Fruit fly (Drosophila melanogaster) whole organism, embryonic: ENCODE measurements around the gene Agpat3.

Experiments used
- ATbp ChIP-seq: fragments of 200-800 bp; sonication (Bioruptor generic); optimal IDR thresholded peaks from 2 replicates; lab custom pipeline; 2017; ENCODE audit warnings: missing biosample characterization, mild to moderate bottlenecking, missing genetic modification characterization, missing genetic modification reagents
- Abd-B ChIP-seq: fragments of 200-800 bp; sonication (Bioruptor generic); optimal IDR thresholded peaks from 2 replicates; lab custom pipeline; 2018; ENCODE audit warnings: missing biosample characterization, mild to moderate bottlenecking, missing genetic modification characterization, moderate library complexity
- Atf-2 ChIP-seq: fragments of 200-800 bp; sonication (Bioruptor generic); optimal IDR thresholded peaks from 2 replicates; lab custom pipeline; 2016; ENCODE audit warnings: missing biosample characterization, missing genetic modification characterization
- Bgb ChIP-seq: fragments of 200-800 bp; sonication (Bioruptor generic); IDR thresholded peaks from 2 replicates; pipeline ENCODE4 v1.3.6; 2022; ENCODE audit warnings: missing biosample characterization, missing genetic modification characterization; ENCODE audit not compliant: partially characterized antibody
- CG10274 ChIP-seq: fragments of 200-800 bp; sonication (Bioruptor generic); optimal IDR thresholded peaks from 3 replicates; lab custom pipeline; 2017; ENCODE audit warnings: missing biosample characterization, mild to moderate bottlenecking, missing genetic modification characterization
- CG11723 ChIP-seq: fragments of 200-800 bp; sonication (Bioruptor generic); optimal IDR thresholded peaks from 2 replicates; lab custom pipeline; 2017; ENCODE audit warnings: missing biosample characterization, mild to moderate bottlenecking, missing genetic modification characterization
- CG12104 ChIP-seq: fragments of 200-800 bp; sonication (Bioruptor generic); optimal IDR thresholded peaks from 3 replicates; lab custom pipeline; 2016; ENCODE audit warnings: missing biosample characterization, missing genetic modification characterization
- CG12391 ChIP-seq: fragments of 200-800 bp; sonication (Bioruptor generic); optimal IDR thresholded peaks from 3 replicates; lab custom pipeline; 2018; ENCODE audit warnings: missing biosample characterization, mild to moderate bottlenecking, missing genetic modification characterization, moderate library complexity
- CG13123 ChIP-seq: fragments of 200-800 bp; sonication (Bioruptor generic); optimal IDR thresholded peaks from 2 replicates; lab custom pipeline; 2016; ENCODE audit warnings: missing biosample characterization, missing genetic modification characterization
- CG13894 ChIP-seq: fragments of 200-800 bp; sonication (Bioruptor generic); optimal IDR thresholded peaks from 3 replicates; lab custom pipeline; 2018; ENCODE audit warnings: missing biosample characterization, mild to moderate bottlenecking, missing genetic modification characterization, moderate library complexity
- CG1529 ChIP-seq: fragments of 200-800 bp; sonication (Bioruptor generic); optimal IDR thresholded peaks from 3 replicates; lab custom pipeline; 2018; ENCODE audit warnings: missing biosample characterization, missing genetic modification characterization
- CG17612 ChIP-seq: fragments of 200-800 bp; sonication (Bioruptor generic); IDR thresholded peaks from 2 replicates; pipeline ENCODE4 v1.3.6; 2022; ENCODE audit warnings: missing biosample characterization, missing genetic modification characterization
- CG17802 ChIP-seq: fragments of 200-800 bp; sonication (Bioruptor generic); optimal IDR thresholded peaks from 2 replicates; lab custom pipeline; 2018; ENCODE audit warnings: missing biosample characterization, mild to moderate bottlenecking, missing genetic modification characterization, moderate library complexity
- CG17912 ChIP-seq: fragments of 200-800 bp; sonication (Bioruptor generic); optimal IDR thresholded peaks from 2 replicates; lab custom pipeline; 2018; ENCODE audit warnings: missing biosample characterization, mild to moderate bottlenecking, missing genetic modification characterization
- CG2116 ChIP-seq: fragments of 200-800 bp; sonication (Bioruptor generic); optimal IDR thresholded peaks from 3 replicates; lab custom pipeline; 2018; ENCODE audit warnings: missing biosample characterization, mild to moderate bottlenecking, missing genetic modification characterization
- CG3838 ChIP-seq: fragments of 200-800 bp; sonication (Bioruptor generic); optimal IDR thresholded peaks from 3 replicates; lab custom pipeline; 2016; ENCODE audit warnings: missing biosample characterization, missing genetic modification characterization
- CG5245 ChIP-seq: fragments of 200-800 bp; sonication (Bioruptor generic); optimal IDR thresholded peaks from 3 replicates; lab custom pipeline; 2016; ENCODE audit warnings: missing biosample characterization, missing genetic modification characterization
- CG6175 ChIP-seq: fragments of 200-800 bp; sonication (Bioruptor generic); IDR thresholded peaks from 3 replicates; pipeline ENCODE4 v1.3.6; 2022; ENCODE audit warnings: missing biosample characterization, missing genetic modification characterization
- CG7963 ChIP-seq: fragments of 200-800 bp; sonication (Bioruptor generic); IDR thresholded peaks from 3 replicates; pipeline ENCODE4 v1.3.6; 2022; ENCODE audit warnings: missing biosample characterization, missing genetic modification characterization; ENCODE audit not compliant: partially characterized antibody
- D19A ChIP-seq: fragments of 200-800 bp; optimal IDR thresholded peaks from 3 replicates; lab custom pipeline; 2019; ENCODE audit warnings: missing biosample characterization, mild to moderate bottlenecking, missing genetic modification characterization, moderate library complexity
- HLH4C ChIP-seq: fragments of 200-800 bp; sonication (Bioruptor generic); IDR thresholded peaks from 3 replicates; pipeline ENCODE4 v1.3.6; 2022; ENCODE audit warnings: missing biosample characterization, missing genetic modification characterization; ENCODE audit not compliant: partially characterized antibody
- HLHmδ ChIP-seq: fragments of 200-800 bp; sonication (Bioruptor generic); optimal IDR thresholded peaks from 2 replicates; lab custom pipeline; 2018; ENCODE audit warnings: missing biosample characterization, mild to moderate bottlenecking, missing genetic modification characterization, moderate library complexity
- Hand ChIP-seq: fragments of 200-800 bp; sonication (Bioruptor generic); optimal IDR thresholded peaks from 2 replicates; lab custom pipeline; 2017; ENCODE audit warnings: mild to moderate bottlenecking, missing biosample characterization, missing genetic modification reagents, missing genetic modification characterization
- Jarid2 ChIP-seq: fragments of 200-800 bp; sonication (Bioruptor generic); optimal IDR thresholded peaks from 3 replicates; lab custom pipeline; 2017; ENCODE audit warnings: mild to moderate bottlenecking, missing biosample characterization, missing genetic modification reagents, missing genetic modification characterization
- Med ChIP-seq: fragments of 200-800 bp; sonication (Bioruptor generic); peaks from one replicate; lab custom pipeline; 2016; ENCODE audit warnings: missing biosample characterization, missing genetic modification characterization, mild to moderate bottlenecking, inconsistent platforms, moderate library complexity
- Optix ChIP-seq: fragments of 200-800 bp; sonication (Bioruptor generic); IDR thresholded peaks from 3 replicates; pipeline ENCODE4 v1.3.6; 2022; ENCODE audit warnings: missing biosample characterization, missing genetic modification characterization
- Side ChIP-seq: fragments of 200-800 bp; sonication (Bioruptor generic); optimal IDR thresholded peaks from 2 replicates; lab custom pipeline; 2016; ENCODE audit warnings: missing biosample characterization, missing genetic modification characterization
- Trl ChIP-seq, 3 experiments: fragments of >200 bp in 2 of 3; fragments of 200-800 bp in 1 of 3; sonication (Bioruptor generic) in 1 of 3; optimal IDR thresholded peaks; 2 replicates in 1 of 3; 3 replicates in 2 of 3; lab custom pipeline; 2016 to 2017; ENCODE audit warnings: missing biosample characterization in 1 of 3, missing genetic modification characterization in 1 of 3
- aop ChIP-seq: fragments of 200-800 bp; sonication (Bioruptor generic); IDR thresholded peaks from 2 replicates; pipeline ENCODE4 v1.3.6; 2022; ENCODE audit warnings: missing biosample characterization, missing genetic modification characterization
- cad ChIP-seq: fragments of >200 bp; optimal IDR thresholded peaks from 2 replicates; lab custom pipeline; 2017; ENCODE audit warnings: missing biosample characterization, missing genetic modification characterization
- cas ChIP-seq: fragments of 200-800 bp; sonication (Bioruptor generic); IDR thresholded peaks from 2 replicates; pipeline ENCODE4 v1.3.6; 2022; ENCODE audit warnings: missing biosample characterization, missing genetic modification characterization
- corto ChIP-seq: fragments of 200-800 bp; sonication (Bioruptor generic); optimal IDR thresholded peaks from 2 replicates; lab custom pipeline; 2016; ENCODE audit warnings: missing biosample characterization, mild to moderate bottlenecking, missing genetic modification characterization, moderate library complexity
- crol ChIP-seq: fragments of 200-800 bp; sonication (Bioruptor generic); IDR thresholded peaks from 2 replicates; pipeline ENCODE4 v1.3.6; 2022; ENCODE audit warnings: missing biosample characterization, missing genetic modification characterization
- dan ChIP-seq: fragments of 200-800 bp; sonication (Bioruptor generic); IDR thresholded peaks from 2 replicates; pipeline ENCODE4 v1.3.6; 2022; ENCODE audit warnings: missing biosample characterization, missing genetic modification characterization
- dpn ChIP-seq, 2 experiments: fragments of 200-800 bp; sonication (Bioruptor generic); optimal IDR thresholded peaks; 3 replicates each; lab custom pipeline; 2016; ENCODE audit warnings: missing biosample characterization in 2 of 2, missing genetic modification characterization in 2 of 2
- exex ChIP-seq: fragments of 200-800 bp; sonication (Bioruptor generic); optimal IDR thresholded peaks from 4 replicates; lab custom pipeline; 2018; ENCODE audit warnings: missing biosample characterization, mild to moderate bottlenecking, missing genetic modification characterization, moderate library complexity
- gem ChIP-seq: fragments of 200-800 bp; sonication (Bioruptor generic); optimal IDR thresholded peaks from 2 replicates; lab custom pipeline; 2019; ENCODE audit warnings: missing biosample characterization, mild to moderate bottlenecking, missing genetic modification characterization, moderate library complexity
- grau ChIP-seq: fragments of 200-800 bp; optimal IDR thresholded peaks from 3 replicates; lab custom pipeline; 2019; ENCODE audit warnings: missing biosample characterization, mild to moderate bottlenecking, missing genetic modification characterization, moderate library complexity
- hbn ChIP-seq: fragments of 200-800 bp; sonication (Bioruptor generic); IDR thresholded peaks from 2 replicates; pipeline ENCODE4 v1.3.6; 2022; ENCODE audit warnings: missing biosample characterization, missing genetic modification characterization; ENCODE audit not compliant: partially characterized antibody
- insv ChIP-seq, 2 experiments: fragments of 200-800 bp; sonication (Bioruptor generic); optimal IDR thresholded peaks; 3 replicates each; lab custom pipeline; 2016 to 2018; ENCODE audit warnings: missing biosample characterization in 2 of 2, missing genetic modification characterization in 2 of 2
- kah ChIP-seq: fragments of 200-800 bp; sonication (Bioruptor generic); optimal IDR thresholded peaks from 2 replicates; lab custom pipeline; 2018; ENCODE audit warnings: missing biosample characterization, mild to moderate bottlenecking, missing genetic modification characterization
- maf-S ChIP-seq: fragments of 200-800 bp; sonication (Bioruptor generic); optimal IDR thresholded peaks from 2 replicates; lab custom pipeline; 2016; ENCODE audit warnings: missing biosample characterization, missing genetic modification characterization
- onecut ChIP-seq: fragments of 200-800 bp; sonication (Bioruptor generic); IDR thresholded peaks from 2 replicates; pipeline ENCODE4 v1.3.6; 2022; ENCODE audit warnings: missing biosample characterization, missing genetic modification characterization
- org-1 ChIP-seq: fragments of 200-800 bp; sonication (Bioruptor generic); optimal IDR thresholded peaks from 2 replicates; lab custom pipeline; 2017; ENCODE audit warnings: missing biosample characterization, missing genetic modification characterization
- run ChIP-seq: fragments of 200-800 bp; sonication (Bioruptor generic); optimal IDR thresholded peaks from 3 replicates; lab custom pipeline; 2018; ENCODE audit warnings: missing biosample characterization, mild to moderate bottlenecking, missing genetic modification characterization
- slbo ChIP-seq: fragments of 200-800 bp; sonication (Bioruptor generic); IDR thresholded peaks from 2 replicates; pipeline ENCODE4 v1.3.6; 2022; ENCODE audit warnings: missing biosample characterization, missing genetic modification characterization
- tap ChIP-seq: fragments of 200-800 bp; optimal IDR thresholded peaks from 3 replicates; lab custom pipeline; 2019; ENCODE audit warnings: missing biosample characterization, mild to moderate bottlenecking, missing genetic modification characterization, moderate library complexity
- tx ChIP-seq: fragments of 200-800 bp; sonication (Bioruptor generic); optimal IDR thresholded peaks from 2 replicates; lab custom pipeline; 2016; ENCODE audit warnings: missing biosample characterization, missing genetic modification characterization

Agpat3 gene

dm6 chr3L:16377768-16378764 is 7.7 kb downstream of the Agpat3 start, which contains the start of gene roq (continued):
- TF ChIP-seq CG13123 (GFP tag; lab: Kevin White, UChicago) (no peak), onecut (GFP tag; lab: Robert Waterston, UW) (no peak), hbn (peak; percentile 44; the same call in 1 of the 2 replicates), org-1 (no peak), dan (no peak), Atf-2 (GFP tag; lab: Kevin White, UChicago) (no peak), ATbp (GFP tag; lab: Kevin White, UChicago) (no peak), CG7963 (GFP tag; lab: Robert Waterston, UW) (no peak; the same call in 2 of the 3 replicates), run (tag; lab: Kevin White, UChicago) (no peak), D19A (tag; lab: Kevin White, UChicago) (no peak), exex (tag; lab: Kevin White, UChicago) (peak; percentile 26), Optix (GFP tag; lab: Robert Waterston, UW) (no peak), CG1529 (GFP tag; lab: Kevin White, UChicago) (no peak), Side (no peak), cas (GFP tag; lab: Robert Waterston, UW) (no peak), CG12104 (GFP tag; lab: Kevin White, UChicago) (no peak), tap (tag; lab: Kevin White, UChicago) (no peak), dpn (GFP tag; optimal IDR thresholded peaks at IDR 0.05; lab: Kevin White, UChicago) (no peak), CG17802 (tag; lab: Kevin White, UChicago) (no peak), CG12391 (tag; lab: Kevin White, UChicago) (peak; percentile 24), Med (GFP tag; lab: Kevin White, UChicago) (peak; percentile 71), CG10274 (GFP tag; lab: Kevin White, UChicago) (no peak), kah (GFP tag; lab: Kevin White, UChicago) (no peak), crol (GFP tag; lab: Robert Waterston, UW) (no peak), CG6175 (GFP tag; lab: Robert Waterston, UW) (no peak), insv (GFP tag; optimal IDR thresholded peaks at IDR 0.05; lab: Kevin White, UChicago) (peak in 1 of 2 experiments; percentile 72), CG17612 (GFP tag; lab: Robert Waterston, UW) (no peak), grau (peak; percentile 36), tx (GFP tag; lab: Kevin White, UChicago) (no peak), CG3838 (GFP tag; lab: Kevin White, UChicago) (no peak), Bgb (GFP tag; lab: Robert Waterston, UW) (peak; percentile 67), CG2116 (GFP tag; lab: Kevin White, UChicago) (peak; percentile 87), CG17912 (GFP tag; lab: Kevin White, UChicago) (no peak), aop (GFP tag; lab: Robert Waterston, UW) (no peak), corto (GFP tag; lab: Kevin White, UChicago) (peak; percentile 15), slbo (GFP tag; lab: Robert Waterston, UW) (no peak), CG11723 (GFP tag; lab: Kevin White, UChicago) (no peak), HLH4C (GFP tag; lab: Robert Waterston, UW) (peak; percentile 71), Abd-B (GFP tag; lab: Kevin White, UChicago) (peak; percentile 23), gem (tag; lab: Kevin White, UChicago) (no peak), maf-S (GFP tag; lab: Kevin White, UChicago) (no peak), Jarid2 (GFP tag; lab: Kevin White, UChicago) (no peak), cad (GFP tag; lab: Kevin White, UChicago) (peak; percentile 3), Hand (GFP tag; lab: Kevin White, UChicago) (no peak), CG13894 (tag; lab: Kevin White, UChicago) (no peak), HLHmδ (GFP tag; lab: Kevin White, UChicago) (peak; percentile 6), CG5245 (GFP tag; lab: Kevin White, UChicago) (no peak), Trl (optimal IDR thresholded peaks at IDR 0.05; lab: Kevin White, UChicago) (peak; percentile 23 to 46), Trl (GFP tag; optimal IDR thresholded peaks at IDR 0.05; lab: Kevin White, UChicago) (no peak)
